Worm (Caenorhabditis elegans): ENCODE data around the gene K09C8.2.

Gene K09C8.2

ce11 chrX:10976447-10977196 lies 17.4 kb downstream of the K09C8.2 start:
- TF ChIP-seq him-1 (tag; optimal IDR thresholded peaks at IDR 0.05) (no peak), W03F9.2 (tag; optimal IDR thresholded peaks at IDR 0.05) (no peak)

- TF ChIP-seq W03F9.2 (tag; optimal IDR thresholded peaks at IDR 0.05), result no peak
- no peak for TF ChIP-seq dao-5 (tag; optimal IDR thresholded peaks at IDR 0.05)
- no peak for TF ChIP-seq him-1 (tag; optimal IDR thresholded peaks at IDR 0.05)
These were observed 19.9 kb downstream of the K09C8.2 start, which contains the start of gene pxn-2 for ce11 chrX:10979186-10979585. TSS of gene pxn-2 (minus strand) at chrX:10979286.

ce11 chrX:10981374-10981773 lies 22.1 kb downstream of the K09C8.2 start:
- TF ChIP-seq W03F9.2 (tag; optimal IDR thresholded peaks at IDR 0.05), result no peak
- no peak for TF ChIP-seq him-1 (tag; optimal IDR thresholded peaks at IDR 0.05)
- no peak for TF ChIP-seq dao-5 (tag; optimal IDR thresholded peaks at IDR 0.05)

ce11 chrX:10982051-10982450 lies 22.8 kb downstream of the K09C8.2 start, which contains the start of gene ver-4:
TSS of gene ver-4 (plus strand) at chrX:10982351.
- TF ChIP-seq him-1 (tag; optimal IDR thresholded peaks at IDR 0.05) (no peak), W03F9.2 (tag; optimal IDR thresholded peaks at IDR 0.05) (no peak), dao-5 (tag; optimal IDR thresholded peaks at IDR 0.05) (no peak)

- TF ChIP-seq him-1 (tag; optimal IDR thresholded peaks at IDR 0.05) (no peak), W03F9.2 (tag; optimal IDR thresholded peaks at IDR 0.05) (no peak), dao-5 (tag; optimal IDR thresholded peaks at IDR 0.05) (no peak)
These were observed 30.1 kb downstream of the K09C8.2 start for ce11 chrX:10989286-10989685.

- TF ChIP-seq him-1 (tag; optimal IDR thresholded peaks at IDR 0.05) (no peak), W03F9.2 (tag; optimal IDR thresholded peaks at IDR 0.05) (no peak), dao-5 (tag; optimal IDR thresholded peaks at IDR 0.05) (no peak)
These were observed 31.1 kb downstream of the K09C8.2 start for ce11 chrX:10990159-10990854.

- no peak for TF ChIP-seq dao-5 (tag; optimal IDR thresholded peaks at IDR 0.05)
- no peak for TF ChIP-seq him-1 (tag; optimal IDR thresholded peaks at IDR 0.05)
- TF ChIP-seq W03F9.2 (tag; optimal IDR thresholded peaks at IDR 0.05), result no peak
These were observed 31.6 kb downstream of the K09C8.2 start for ce11 chrX:10990855-10991176.

- TF ChIP-seq him-1 (tag; optimal IDR thresholded peaks at IDR 0.05) (no peak), dao-5 (tag; optimal IDR thresholded peaks at IDR 0.05) (no peak), W03F9.2 (tag; optimal IDR thresholded peaks at IDR 0.05) (no peak)
These were observed 32.3 kb downstream of the K09C8.2 start for ce11 chrX:10991352-10992172.

- TF ChIP-seq W03F9.2 (tag; optimal IDR thresholded peaks at IDR 0.05), result no peak
- TF ChIP-seq him-1 (tag; optimal IDR thresholded peaks at IDR 0.05), result no peak
- no peak for TF ChIP-seq dao-5 (tag; optimal IDR thresholded peaks at IDR 0.05)
These were observed 32.9 kb downstream of the K09C8.2 start, which contains the start of gene ver-3 for ce11 chrX:10992177-10992576. TSS of gene ver-3 (plus strand) at chrX:10992477.

- TF ChIP-seq him-1 (tag; optimal IDR thresholded peaks at IDR 0.05), result no peak
- no peak for TF ChIP-seq W03F9.2 (tag; optimal IDR thresholded peaks at IDR 0.05)
- TF ChIP-seq dao-5 (tag; optimal IDR thresholded peaks at IDR 0.05), result no peak
These were observed 39.9 kb downstream of the K09C8.2 start, which contains the start of gene F59F3.6 for ce11 chrX:10999176-10999575. TSS of gene F59F3.6 (minus strand) at chrX:10999276.

- TF ChIP-seq W03F9.2 (tag; optimal IDR thresholded peaks at IDR 0.05) (no peak), him-1 (tag; optimal IDR thresholded peaks at IDR 0.05) (no peak), dao-5 (tag; optimal IDR thresholded peaks at IDR 0.05) (no peak)
These were observed 42.5 kb downstream of the K09C8.2 start, which contains the start of gene col-177 for ce11 chrX:11001750-11002149. TSS of gene col-177 (minus strand) at chrX:11001850.

- TF ChIP-seq dao-5 (tag; optimal IDR thresholded peaks at IDR 0.05) (no peak), W03F9.2 (tag; optimal IDR thresholded peaks at IDR 0.05) (no peak), him-1 (tag; optimal IDR thresholded peaks at IDR 0.05) (no peak)
These were observed 44.5 kb downstream of the K09C8.2 start for ce11 chrX:11003701-11004100.

- no peak for TF ChIP-seq W03F9.2 (tag; optimal IDR thresholded peaks at IDR 0.05)
- TF ChIP-seq him-1 (tag; optimal IDR thresholded peaks at IDR 0.05), result no peak
- TF ChIP-seq dao-5 (tag; optimal IDR thresholded peaks at IDR 0.05), result no peak
These were observed 48.2 kb downstream of the K09C8.2 start for ce11 chrX:11007393-11007792.

Data from whole organism, L4/young adult.